Fruit fly (Drosophila melanogaster): Measurements from ENCODE around the gene CG9030.

The CG9030 gene

DNA sequence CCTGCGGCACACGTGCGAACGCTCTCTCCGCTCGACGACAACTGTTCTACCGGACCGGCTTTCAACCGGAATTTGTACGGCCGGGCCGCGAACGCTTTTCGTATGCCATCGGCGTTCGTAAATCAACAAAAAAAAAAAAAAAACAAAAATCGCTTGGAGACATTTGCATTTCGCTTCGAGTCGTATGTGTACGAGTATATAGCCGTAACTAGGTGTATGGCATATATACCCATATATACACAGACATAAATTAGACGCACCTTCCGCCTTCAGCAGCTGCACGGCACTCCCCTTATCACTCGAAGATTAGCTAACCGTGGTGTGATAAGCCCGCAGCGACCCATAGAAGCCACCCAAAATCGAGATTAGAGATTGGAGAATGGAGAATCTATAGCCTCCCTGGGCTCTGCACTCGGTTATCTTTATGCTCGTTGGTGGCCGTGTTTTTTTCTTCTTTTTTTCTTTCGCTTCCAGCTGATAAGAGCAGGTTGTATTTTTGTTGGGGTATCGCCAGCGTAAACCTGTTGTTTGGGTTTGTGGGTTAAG is 49.3 kb downstream of the CG9030 start, which contains the start of gene CG9512:
TSS of gene CG9512 (minus strand) at position 51 of the 546 bp plus-strand sequence.
- no peak for TF ChIP-seq h (optimal IDR thresholded peaks at IDR 0.05)
- TF ChIP-seq Sin3A (optimal IDR thresholded peaks at IDR 0.05) = no peak
- TF ChIP-seq Myc (optimal IDR thresholded peaks at IDR 0.05) = no peak
- TF ChIP-seq ttk (optimal IDR thresholded peaks at IDR 0.05) = no peak
- TF ChIP-seq psq (optimal IDR thresholded peaks at IDR 0.05) = no peak
- no peak for TF ChIP-seq insv (optimal IDR thresholded peaks at IDR 0.05)

Measured in Kc167 (cell line).